Fruit fly (Drosophila melanogaster) whole organism, embryonic: ENCODE results near the gene sbr.

Source experiments
- ATbp ChIP-seq: fragments of 200-800 bp; sonication (Bioruptor generic); optimal IDR thresholded peaks from 2 replicates; lab custom pipeline; 2017; ENCODE audit warnings: missing biosample characterization, mild to moderate bottlenecking, missing genetic modification characterization, missing genetic modification reagents
- Blimp-1 ChIP-seq: fragments of 200-800 bp; sonication (Bioruptor generic); optimal IDR thresholded peaks from 3 replicates; lab custom pipeline; 2018; ENCODE audit warnings: missing biosample characterization, missing genetic modification characterization, mild to moderate bottlenecking, moderate library complexity, missing genetic modification reagents
- CG11085 ChIP-seq: fragments of 200-800 bp; sonication (Bioruptor generic); IDR thresholded peaks from 2 replicates; pipeline ENCODE4 v1.3.6; 2022; ENCODE audit warnings: missing biosample characterization, missing genetic modification characterization
- CG11695 ChIP-seq: fragments of 200-800 bp; sonication (Bioruptor generic); IDR thresholded peaks from 3 replicates; pipeline ENCODE4 v1.3.6; 2022; ENCODE audit warnings: missing biosample characterization, missing genetic modification characterization
- CG1233 ChIP-seq: fragments of 200-800 bp; sonication (Bioruptor generic); optimal IDR thresholded peaks from 4 replicates; lab custom pipeline; 2018; ENCODE audit warnings: missing biosample characterization, mild to moderate bottlenecking, missing genetic modification characterization
- CG15011 ChIP-seq: fragments of 200-800 bp; sonication (Bioruptor generic); optimal IDR thresholded peaks from 3 replicates; lab custom pipeline; 2018; ENCODE audit warnings: missing biosample characterization, mild to moderate bottlenecking, missing genetic modification characterization
- CG15601 ChIP-seq: fragments of 200-800 bp; sonication (Bioruptor generic); optimal IDR thresholded peaks from 3 replicates; lab custom pipeline; 2019; ENCODE audit warnings: missing biosample characterization, mild to moderate bottlenecking, missing genetic modification characterization, moderate library complexity
- CG17612 ChIP-seq: fragments of 200-800 bp; sonication (Bioruptor generic); IDR thresholded peaks from 2 replicates; pipeline ENCODE4 v1.3.6; 2022; ENCODE audit warnings: missing biosample characterization, missing genetic modification characterization
- CG17829 ChIP-seq: fragments of 200-800 bp; optimal IDR thresholded peaks from 2 replicates; lab custom pipeline; 2019; ENCODE audit warnings: missing biosample characterization, mild to moderate bottlenecking, missing genetic modification characterization, moderate library complexity
- CG18619 ChIP-seq: fragments of 200-800 bp; sonication (Bioruptor generic); optimal IDR thresholded peaks from 3 replicates; lab custom pipeline; 2017; ENCODE audit warnings: missing biosample characterization, mild to moderate bottlenecking, missing genetic modification characterization
- CG2129 ChIP-seq: fragments of 200-800 bp; sonication (Bioruptor generic); IDR thresholded peaks from 2 replicates; pipeline ENCODE4 v1.3.6; 2022; ENCODE audit warnings: missing biosample characterization, missing genetic modification characterization; ENCODE audit not compliant: partially characterized antibody
- CG32772 ChIP-seq: fragments of 200-800 bp; sonication (Bioruptor generic); IDR thresholded peaks from 2 replicates; pipeline ENCODE4 v1.3.6; 2022; ENCODE audit warnings: missing biosample characterization, missing genetic modification characterization
- CG3726 ChIP-seq: fragments of 200-800 bp; sonication (Bioruptor generic); IDR thresholded peaks from 3 replicates; pipeline ENCODE4, ENCODE4 v1.3.6; 2022; ENCODE audit warnings: missing biosample characterization, missing genetic modification characterization
- CG4360 ChIP-seq: fragments of 200-800 bp; sonication (Bioruptor generic); IDR thresholded peaks from 2 replicates; pipeline ENCODE4 v1.3.6; 2022; ENCODE audit warnings: missing biosample characterization, missing genetic modification characterization
- CG4730 ChIP-seq: fragments of 200-800 bp; sonication (Bioruptor generic); IDR thresholded peaks from 2 replicates; pipeline ENCODE4 v1.3.6; 2022; ENCODE audit warnings: missing biosample characterization, missing genetic modification characterization
- CG7556 ChIP-seq: fragments of 200-800 bp; sonication (Bioruptor generic); optimal IDR thresholded peaks from 2 replicates; lab custom pipeline; 2017; ENCODE audit warnings: missing biosample characterization, mild to moderate bottlenecking, missing genetic modification characterization
- CG7928 ChIP-seq: fragments of 200-800 bp; sonication (Bioruptor generic); optimal IDR thresholded peaks from 2 replicates; lab custom pipeline; 2017; ENCODE audit warnings: missing biosample characterization, mild to moderate bottlenecking, missing genetic modification characterization
- CG7987 ChIP-seq: fragments of 200-800 bp; sonication (Bioruptor generic); optimal IDR thresholded peaks from 2 replicates; lab custom pipeline; 2018; ENCODE audit warnings: missing biosample characterization, mild to moderate bottlenecking, missing genetic modification characterization, moderate library complexity
- CG8290 ChIP-seq, 3 experiments: fragments of 200-800 bp; sonication (Bioruptor generic); optimal IDR thresholded peaks; 2 replicates each; lab custom pipeline; 2016 to 2019; ENCODE audit warnings: missing biosample characterization in 3 of 3, missing genetic modification characterization in 3 of 3, mild to moderate bottlenecking in 2 of 3, moderate library complexity in 1 of 3
- Dll ChIP-seq: fragments of 200-800 bp; sonication (Bioruptor generic); IDR thresholded peaks from 4 replicates; pipeline ENCODE4 v1.3.6; 2022; ENCODE audit warnings: missing biosample characterization, missing genetic modification characterization; ENCODE audit not compliant: partially characterized antibody
- Doc3 ChIP-seq: fragments of 200-800 bp; sonication (Bioruptor generic); IDR thresholded peaks from 3 replicates; pipeline ENCODE4 v1.3.6; 2022; ENCODE audit warnings: missing biosample characterization, missing genetic modification characterization; ENCODE audit not compliant: partially characterized antibody
- HLHmδ ChIP-seq: fragments of 200-800 bp; sonication (Bioruptor generic); optimal IDR thresholded peaks from 2 replicates; lab custom pipeline; 2018; ENCODE audit warnings: missing biosample characterization, mild to moderate bottlenecking, missing genetic modification characterization, moderate library complexity
- Lhr ChIP-seq: fragments of 200-800 bp; sonication (Bioruptor generic); optimal IDR thresholded peaks from 3 replicates; lab custom pipeline; 2017; ENCODE audit warnings: mild to moderate bottlenecking, missing biosample characterization, missing genetic modification reagents, missing genetic modification characterization
- Lim3 ChIP-seq: fragments of 200-800 bp; sonication (Bioruptor generic); IDR thresholded peaks from 2 replicates; pipeline ENCODE4 v1.3.6; 2022; ENCODE audit warnings: missing biosample characterization, missing genetic modification characterization
- Mes4 ChIP-seq: fragments of 200-800 bp; sonication (Bioruptor generic); optimal IDR thresholded peaks from 2 replicates; lab custom pipeline; 2016; ENCODE audit warnings: missing biosample characterization, missing genetic modification characterization
- NFAT ChIP-seq: fragments of 200-800 bp; sonication (Bioruptor generic); IDR thresholded peaks from 2 replicates; pipeline ENCODE4 v1.3.6; 2022; ENCODE audit warnings: missing biosample characterization, missing genetic modification characterization
- Nf-YC ChIP-seq: fragments of 200-800 bp; optimal IDR thresholded peaks from 3 replicates; lab custom pipeline; 2019; ENCODE audit warnings: missing biosample characterization, mild to moderate bottlenecking, missing genetic modification characterization, moderate library complexity
- Oli ChIP-seq: fragments of 200-800 bp; sonication (Bioruptor generic); optimal IDR thresholded peaks from 2 replicates; lab custom pipeline; 2018; ENCODE audit warnings: missing biosample characterization, mild to moderate bottlenecking, missing genetic modification characterization, moderate library complexity
- Ptx1 ChIP-seq: fragments of 200-800 bp; sonication (Bioruptor generic); IDR thresholded peaks from 2 replicates; pipeline ENCODE4 v1.3.6; 2022; ENCODE audit warnings: missing biosample characterization, missing genetic modification characterization
- Sox100B ChIP-seq: fragments of 200-800 bp; sonication (Bioruptor generic); optimal IDR thresholded peaks from 3 replicates; lab custom pipeline; 2018; ENCODE audit warnings: missing biosample characterization, mild to moderate bottlenecking, missing genetic modification characterization
- al ChIP-seq: fragments of 200-800 bp; sonication (Bioruptor generic); IDR thresholded peaks from 2 replicates; pipeline ENCODE4 v1.3.6; 2022; ENCODE audit warnings: missing biosample characterization, missing genetic modification characterization
- ara ChIP-seq: fragments of 200-800 bp; sonication (Bioruptor generic); IDR thresholded peaks from 2 replicates; pipeline ENCODE4 v1.3.6; 2022; ENCODE audit warnings: missing biosample characterization, missing genetic modification characterization
- chinmo ChIP-seq: fragments of 200-800 bp; sonication (Bioruptor generic); IDR thresholded peaks from 4 replicates; pipeline ENCODE4 v1.3.6; 2022; ENCODE audit warnings: missing biosample characterization, missing genetic modification characterization; ENCODE audit not compliant: partially characterized antibody
- crol ChIP-seq: fragments of 200-800 bp; sonication (Bioruptor generic); IDR thresholded peaks from 2 replicates; pipeline ENCODE4 v1.3.6; 2022; ENCODE audit warnings: missing biosample characterization, missing genetic modification characterization
- dpn ChIP-seq, 2 experiments: fragments of 200-800 bp; sonication (Bioruptor generic); optimal IDR thresholded peaks; 3 replicates each; lab custom pipeline; 2016; ENCODE audit warnings: missing biosample characterization in 2 of 2, missing genetic modification characterization in 2 of 2
- ems ChIP-seq: fragments of 200-800 bp; sonication (Bioruptor generic); optimal IDR thresholded peaks from 3 replicates; lab custom pipeline; 2016; ENCODE audit warnings: missing biosample characterization, missing genetic modification characterization
- ewg ChIP-seq: fragments of 200-800 bp; sonication (Bioruptor generic); optimal IDR thresholded peaks from 3 replicates; lab custom pipeline; 2017; ENCODE audit warnings: mild to moderate bottlenecking, missing biosample characterization, missing genetic modification reagents, missing genetic modification characterization
- eyg ChIP-seq: fragments of 200-800 bp; sonication (Bioruptor generic); optimal IDR thresholded peaks from 3 replicates; lab custom pipeline; 2016; ENCODE audit warnings: missing biosample characterization, missing genetic modification characterization
- fd102C ChIP-seq: fragments of 200-800 bp; sonication (Bioruptor generic); optimal IDR thresholded peaks from 2 replicates; lab custom pipeline; 2018; ENCODE audit warnings: missing biosample characterization, mild to moderate bottlenecking, missing genetic modification characterization, moderate library complexity
- gem ChIP-seq: fragments of 200-800 bp; sonication (Bioruptor generic); optimal IDR thresholded peaks from 2 replicates; lab custom pipeline; 2019; ENCODE audit warnings: missing biosample characterization, mild to moderate bottlenecking, missing genetic modification characterization, moderate library complexity
- gsb ChIP-seq: fragments of 200-800 bp; sonication (Bioruptor generic); IDR thresholded peaks from 2 replicates; pipeline ENCODE4 v1.3.6; 2022; ENCODE audit warnings: missing biosample characterization, missing genetic modification characterization
- lilli ChIP-seq: fragments of 200-800 bp; sonication (Bioruptor generic); optimal IDR thresholded peaks from 3 replicates; lab custom pipeline; 2016; ENCODE audit warnings: missing biosample characterization, missing genetic modification characterization
- mam ChIP-seq: fragments of 200-800 bp; sonication (Bioruptor generic); optimal IDR thresholded peaks from 3 replicates; lab custom pipeline; 2016; ENCODE audit warnings: missing biosample characterization, missing genetic modification characterization
- pb ChIP-seq: fragments of 200-800 bp; sonication (Bioruptor generic); optimal IDR thresholded peaks from 3 replicates; lab custom pipeline; 2016; ENCODE audit warnings: missing biosample characterization, missing genetic modification characterization
- sens ChIP-seq: fragments of 200-800 bp; sonication (Bioruptor generic); peaks from one replicate; lab custom pipeline; 2016; ENCODE audit warnings: missing biosample characterization, missing genetic modification characterization
- slp2 ChIP-seq: fragments of 200-800 bp; sonication (Bioruptor generic); optimal IDR thresholded peaks from 2 replicates; lab custom pipeline; 2016; ENCODE audit warnings: missing biosample characterization, missing genetic modification characterization
- stc ChIP-seq: fragments of 200-800 bp; sonication (Bioruptor generic); IDR thresholded peaks from 2 replicates; pipeline ENCODE4 v1.3.6; 2022; ENCODE audit warnings: missing biosample characterization, missing genetic modification characterization
- stwl ChIP-seq: fragments of 200-800 bp; sonication (Bioruptor generic); optimal IDR thresholded peaks from 3 replicates; lab custom pipeline; 2018; ENCODE audit warnings: missing biosample characterization, mild to moderate bottlenecking, missing genetic modification characterization, moderate library complexity
- vfl ChIP-seq: fragments of 200-800 bp; sonication (Bioruptor generic); optimal IDR thresholded peaks from 2 replicates; lab custom pipeline; 2016; ENCODE audit warnings: missing biosample characterization, missing genetic modification characterization

sbr gene

DNA sequence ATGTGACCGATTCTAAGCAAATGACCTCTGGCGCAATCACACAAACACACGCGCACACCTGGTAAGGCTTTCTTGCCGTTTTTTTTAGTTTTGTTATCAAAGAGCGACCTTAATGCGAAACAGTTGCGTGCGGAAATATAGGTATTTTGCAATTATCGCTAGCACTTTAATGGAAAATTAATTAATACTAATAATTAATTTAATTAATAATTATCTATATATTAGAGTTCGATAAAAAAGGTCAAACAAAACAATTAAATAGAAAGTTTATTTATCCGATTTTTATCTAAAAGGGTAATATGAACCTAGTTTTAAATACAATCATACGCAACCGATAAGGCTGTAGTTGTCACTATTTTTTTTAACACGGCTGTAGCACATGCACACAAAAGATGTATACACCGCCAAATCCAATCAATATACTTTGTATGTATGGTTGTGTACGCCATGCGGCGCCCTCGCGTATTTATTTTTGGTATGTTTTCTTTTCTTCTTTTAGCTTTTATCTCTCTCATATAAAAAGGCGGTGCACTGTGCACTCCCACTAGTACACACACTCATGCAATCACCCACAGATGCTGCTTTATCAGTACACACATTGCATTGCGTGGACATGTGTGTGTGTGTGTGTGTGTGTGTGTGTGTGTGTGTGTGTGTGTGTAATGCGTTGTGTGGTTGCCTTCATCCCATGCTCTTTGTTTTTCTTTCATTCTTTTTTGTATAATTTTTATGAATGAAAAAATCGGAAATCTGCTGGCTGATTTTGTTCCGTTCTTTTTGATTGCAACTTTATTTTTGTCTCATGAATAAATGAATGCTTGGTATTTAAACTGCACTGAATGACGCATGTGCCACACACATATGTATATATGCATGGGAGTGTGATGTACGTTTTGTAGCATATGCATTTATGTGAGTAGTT is 44.2 kb downstream of the sbr start (continued):
- TF ChIP-seq ara (GFP tag; lab: Robert Waterston, UW) (no peak), ewg (peak; percentile 33), CG15011 (GFP tag; lab: Kevin White, UChicago) (no peak), CG18619 (GFP tag; lab: Kevin White, UChicago) (peak; percentile 59), mam (no peak), Dll (GFP tag; lab: Robert Waterston, UW) (no peak), stc (peak; percentile 29; the same call in 1 of the 2 replicates), CG1233 (GFP tag; lab: Kevin White, UChicago) (peak; percentile 64), Lhr (GFP tag; lab: Kevin White, UChicago) (no peak), vfl (GFP tag; lab: Kevin White, UChicago) (no peak), CG17612 (no peak), chinmo (GFP tag; lab: Robert Waterston, UW) (no peak), al (GFP tag; lab: Robert Waterston, UW) (no peak), Blimp-1 (GFP tag; lab: Kevin White, UChicago) (peak; percentile 67), Mes4 (GFP tag; lab: Kevin White, UChicago) (no peak), stwl (tag; lab: Kevin White, UChicago) (no peak), gsb (GFP tag; lab: Robert Waterston, UW) (no peak), CG3726 (GFP tag; lab: Robert Waterston, UW) (no peak), crol (no peak), lilli (GFP tag; lab: Kevin White, UChicago) (no peak), ATbp (GFP tag; lab: Kevin White, UChicago) (peak; percentile 52), CG17829 (tag; lab: Kevin White, UChicago) (peak; percentile 67), CG32772 (peak; percentile 38; the same call in 1 of the 2 replicates), CG4360 (no peak), CG11695 (GFP tag; lab: Robert Waterston, UW) (peak; percentile 78), CG7987 (GFP tag; lab: Kevin White, UChicago) (peak; percentile 12), CG15601 (tag; lab: Kevin White, UChicago) (peak; percentile 65), gem (tag; lab: Kevin White, UChicago) (peak; percentile 87), pb (GFP tag; lab: Kevin White, UChicago) (no peak), NFAT (GFP tag; lab: Robert Waterston, UW) (no peak), Lim3 (GFP tag; lab: Robert Waterston, UW) (no peak), CG2129 (GFP tag; lab: Robert Waterston, UW) (no peak), CG8290 (GFP tag; optimal IDR thresholded peaks at IDR 0.05; lab: Kevin White, UChicago) (no peak), CG8290 (tag; optimal IDR thresholded peaks at IDR 0.05; lab: Kevin White, UChicago) (no peak), fd102C (GFP tag; lab: Kevin White, UChicago) (no peak), eyg (no peak), ems (no peak), dpn (GFP tag; optimal IDR thresholded peaks at IDR 0.05; lab: Kevin White, UChicago) (peak in 1 of 2 experiments; percentile 52), slp2 (GFP tag; lab: Kevin White, UChicago) (no peak), Doc3 (no peak), sens (GFP tag; lab: Kevin White, UChicago) (peak; percentile 86), Ptx1 (GFP tag; lab: Robert Waterston, UW) (peak; percentile 59), CG7556 (GFP tag; lab: Kevin White, UChicago) (peak; percentile 75), Sox100B (GFP tag; lab: Kevin White, UChicago) (peak; percentile 84), CG4730 (GFP tag; lab: Robert Waterston, UW) (no peak), HLHmδ (GFP tag; lab: Kevin White, UChicago) (no peak), CG7928 (no peak), Oli (peak; percentile 72), CG11085 (GFP tag; lab: Robert Waterston, UW) (no peak), Nf-YC (peak; percentile 7)
